Worm (Caenorhabditis elegans) whole organism, L1 larva: ENCODE measurements around the gene add-1.

Experiments
- aha-1 ChIP-seq: fragments of 150-350 bp; optimal IDR thresholded peaks from 2 replicates; lab custom pipeline; 2014; ENCODE audit warnings: missing biosample characterization, missing genetic modification characterization
- aly-2 ChIP-seq: fragments of 150-350 bp; optimal IDR thresholded peaks from 2 replicates; lab custom pipeline; 2014; ENCODE audit warnings: missing biosample characterization, missing genetic modification characterization
- ama-1 ChIP-seq: fragments of 150-350 bp; optimal IDR thresholded peaks from 2 replicates; lab custom pipeline; 2014
- ceh-90 ChIP-seq: sonication (generic microtip); optimal IDR thresholded peaks from 2 replicates; lab custom pipeline; 2016; ENCODE audit warnings: missing genetic modification characterization, missing compliant biosample characterization
- elt-2 ChIP-seq: sonication (generic microtip); optimal IDR thresholded peaks from 2 replicates; lab custom pipeline; 2016; ENCODE audit warnings: missing genetic modification characterization, mild to moderate bottlenecking, inconsistent platforms, missing compliant biosample characterization, missing genetic modification reagents
- lin-35 ChIP-seq, 2 experiments: fragments of 150-350 bp; optimal IDR thresholded peaks; 2 replicates each; lab custom pipeline; 2014; ENCODE audit warnings: missing biosample characterization in 2 of 2, missing genetic modification characterization in 2 of 2, missing genetic modification reagents in 2 of 2
- lir-3 ChIP-seq: sonication (generic microtip); optimal IDR thresholded peaks from 2 replicates; lab custom pipeline; 2016; ENCODE audit warnings: mild to moderate bottlenecking, missing genetic modification characterization, moderate library complexity, missing compliant biosample characterization; ENCODE audit not compliant: poor library complexity
- lsy-2 ChIP-seq, 2 experiments: fragments of 150-350 bp; optimal IDR thresholded peaks; 2 replicates each; lab custom pipeline; 2014; ENCODE audit warnings: missing biosample characterization in 2 of 2, missing genetic modification characterization in 2 of 2
- nhr-237 ChIP-seq: fragments of 150-350 bp; optimal IDR thresholded peaks from 2 replicates; lab custom pipeline; 2014; ENCODE audit warnings: missing biosample characterization, missing genetic modification characterization
- nhr-84 ChIP-seq: sonication (generic microtip); optimal IDR thresholded peaks from 2 replicates; lab custom pipeline; 2017; ENCODE audit warnings: missing biosample characterization, missing genetic modification characterization
- nhr-90 ChIP-seq: sonication (generic microtip); optimal IDR thresholded peaks from 2 replicates; lab custom pipeline; 2016; ENCODE audit warnings: mild to moderate bottlenecking, missing genetic modification characterization, missing compliant biosample characterization; ENCODE audit not compliant: poor library complexity
- unc-62 ChIP-seq: fragments of 150-350 bp; optimal IDR thresholded peaks from 2 replicates; lab custom pipeline; 2014; ENCODE audit warnings: missing biosample characterization, missing genetic modification reagents, missing genetic modification characterization
- ztf-11 ChIP-seq, 2 experiments: sonication (generic microtip); optimal IDR thresholded peaks; 2 replicates each; lab custom pipeline; 2016 to 2017; ENCODE audit warnings: missing genetic modification characterization in 2 of 2, missing biosample characterization in 1 of 2, missing compliant biosample characterization in 1 of 2

DNA sequence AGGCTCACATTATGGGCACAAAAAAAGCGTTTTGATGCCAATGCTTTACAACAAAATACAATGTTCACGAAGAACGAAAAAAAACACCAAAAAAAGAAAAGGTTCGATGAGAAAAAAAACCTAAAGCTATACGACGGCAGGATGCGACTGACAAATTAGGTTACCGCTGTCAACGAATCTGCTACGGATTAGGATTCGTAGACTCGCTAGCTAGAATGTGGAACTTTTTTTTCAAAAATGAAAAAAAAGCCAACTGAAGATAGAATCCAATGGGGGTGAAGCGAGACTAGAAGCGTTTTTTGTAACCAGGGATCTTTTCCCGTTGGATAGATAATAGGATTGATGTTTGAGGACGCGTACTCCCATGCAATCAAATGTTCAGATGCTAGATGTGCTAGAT, 42.1 kb upstream of the add-1 start:
- TF ChIP-seq lsy-2 (tag; optimal IDR thresholded peaks at IDR 0.05; lab: Kevin White, UChicago) (no peak), lir-3 (tag; lab: Kevin White, UChicago) (no peak), nhr-84 (no peak), aly-2 (no peak), aha-1 (tag; lab: Kevin White, UChicago) (no peak), nhr-90 (tag; lab: Kevin White, UChicago) (no peak), ama-1 (lab: Kevin White, UChicago) (no peak), unc-62 (no peak), nhr-237 (tag; lab: Kevin White, UChicago) (no peak), ceh-90 (tag; lab: Kevin White, UChicago) (no peak), elt-2 (no peak), lin-35 (GFP tag; optimal IDR thresholded peaks at IDR 0.05; lab: Kevin White, UChicago) (no peak), ztf-11 (tag; optimal IDR thresholded peaks at IDR 0.05; lab: Kevin White, UChicago) (no peak)
